Worm (Caenorhabditis elegans) whole organism, young adult: ENCODE results near the gene psd-1.
"Not testable (repeated sequence)": the region's sequence is repeated elsewhere in the genome, so short reads cannot be mapped to it uniquely, and the experiment has no call there.

ENCODE experiments used
- B0019.2 ChIP-seq: fragments of 200-800 bp; sonication (Bioruptor generic); conservative IDR thresholded peaks from 2 replicates; pipeline ENCODE4 v1.3.6; 2022; ENCODE audit warnings: missing genetic modification reagents, missing genetic modification characterization, missing compliant biosample characterization
- Y79H2A.3 ChIP-seq: fragments of 200-800 bp; sonication (Bioruptor generic); conservative IDR thresholded peaks from 2 replicates; pipeline ENCODE4 v1.3.6; 2022; ENCODE audit warnings: missing genetic modification reagents, missing genetic modification characterization, missing compliant biosample characterization
- ama-1 ChIP-seq, 3 experiments: fragments of 150-350 bp in 1 of 3; sonication (generic microtip) in 2 of 3; optimal IDR thresholded peaks; 2 replicates each; lab custom pipeline; 2014 to 2018; ENCODE audit warnings: missing biosample characterization in 2 of 3, missing genetic modification characterization in 2 of 3, missing genetic modification reagents in 2 of 3
- lin-26 ChIP-seq: fragments of 200-800 bp; sonication (Bioruptor generic); IDR thresholded peaks from 2 replicates; pipeline ENCODE4 v1.3.6; 2022; ENCODE audit warnings: missing genetic modification reagents, missing genetic modification characterization, missing compliant biosample characterization
- repo-1 ChIP-seq: sonication (generic microtip); optimal IDR thresholded peaks from 2 replicates; lab custom pipeline; 2017; ENCODE audit warnings: mild to moderate bottlenecking, missing genetic modification characterization, missing compliant biosample characterization
- tbp1 ChIP-seq: fragments of 200-800 bp; sonication (Bioruptor generic); optimal IDR thresholded peaks from 2 replicates; lab custom pipeline; 2018; ENCODE audit warnings: mild to moderate bottlenecking, missing genetic modification characterization, missing compliant biosample characterization
- xnd-1 ChIP-seq: sonication (generic microtip); optimal IDR thresholded peaks from 2 replicates; lab custom pipeline; 2016; ENCODE audit warnings: missing genotype, missing genetic modification reagents, missing genetic modification characterization, missing compliant biosample characterization

DNA sequence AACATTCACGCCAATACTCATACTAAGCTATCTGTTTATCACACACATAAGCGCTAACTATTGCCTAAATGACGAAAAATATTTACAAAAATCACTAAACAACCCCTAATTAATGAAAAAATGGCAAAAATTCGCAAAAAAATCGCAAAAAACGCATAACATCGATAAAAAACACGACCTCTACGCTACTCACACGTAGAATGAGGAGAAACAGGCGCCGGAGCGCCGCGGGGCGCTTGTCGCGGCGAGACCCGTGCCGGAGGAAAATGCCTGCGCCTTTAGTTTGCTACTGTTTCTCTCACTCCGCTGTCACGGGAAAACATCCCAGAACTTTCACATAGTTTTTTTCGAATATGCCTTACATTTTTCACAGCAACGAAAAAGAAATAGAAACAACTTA is 37.3 kb downstream of the psd-1 start:
- TF ChIP-seq B0019.2 (GFP tag; lab: Robert Waterston, UW); tbp1 (GFP tag; lab: Kevin White, UChicago); repo-1 (tag; lab: Kevin White, UChicago); lin-26; ama-1 (optimal IDR thresholded peaks at IDR 0.05; lab: Kevin White, UChicago); ama-1 (GFP tag; optimal IDR thresholded peaks at IDR 0.05; lab: Kevin White, UChicago); Y79H2A.3 (GFP tag; lab: Robert Waterston, UW); xnd-1 (tag; lab: Kevin White, UChicago): not testable (repeated sequence)
